Worm (Caenorhabditis elegans) whole organism, early embryonic: ENCODE data around the gene F42A10.9.

ENCODE experiments used
- B0310.2 ChIP-seq: sonication (generic microtip); optimal IDR thresholded peaks from 2 replicates; lab custom pipeline; 2016; ENCODE audit warnings: mild to moderate bottlenecking, missing genetic modification characterization, missing compliant biosample characterization
- F13C5.2 ChIP-seq: sonication (generic microtip); optimal IDR thresholded peaks from 2 replicates; lab custom pipeline; 2017; ENCODE audit warnings: mild to moderate bottlenecking, missing genetic modification characterization, inconsistent platforms, missing compliant biosample characterization
- aly-1 ChIP-seq: sonication (generic microtip); optimal IDR thresholded peaks from 2 replicates; lab custom pipeline; 2016; ENCODE audit warnings: missing genetic modification characterization, missing compliant biosample characterization
- ama-1 ChIP-seq: fragments of 150-350 bp; optimal IDR thresholded peaks from 2 replicates; lab custom pipeline; 2014
- ceh-13 ChIP-seq: fragments of 200-800 bp; sonication (Bioruptor generic); optimal IDR thresholded peaks from 2 replicates; lab custom pipeline; 2018; ENCODE audit warnings: mild to moderate bottlenecking, missing genetic modification characterization, missing compliant biosample characterization
- ceh-36 ChIP-seq: sonication (generic microtip); optimal IDR thresholded peaks from 2 replicates; lab custom pipeline; 2016; ENCODE audit warnings: missing genetic modification characterization, inconsistent platforms, missing compliant biosample characterization
- ets-7 ChIP-seq: sonication (generic microtip); optimal IDR thresholded peaks from 2 replicates; lab custom pipeline; 2016; ENCODE audit warnings: missing genotype, missing genetic modification characterization, missing compliant biosample characterization
- flt-1 ChIP-seq: fragments of 200-800 bp; sonication (Bioruptor generic); IDR thresholded peaks from 2 replicates; pipeline ENCODE4 v1.3.6; 2022; ENCODE audit warnings: missing genetic modification characterization, missing compliant biosample characterization
- hmbx-1 ChIP-seq: sonication (generic microtip); optimal IDR thresholded peaks from 2 replicates; lab custom pipeline; 2016; ENCODE audit warnings: mild to moderate bottlenecking, missing genetic modification characterization, missing compliant biosample characterization
- hmg-4 ChIP-seq: fragments of 200-800 bp; sonication (Bioruptor generic); optimal IDR thresholded peaks from 2 replicates; lab custom pipeline; 2018; ENCODE audit warnings: mild to moderate bottlenecking, missing genetic modification characterization, missing compliant biosample characterization
- hnd-1 ChIP-seq: sonication (generic microtip); optimal IDR thresholded peaks from 2 replicates; lab custom pipeline; 2016; ENCODE audit warnings: missing genetic modification characterization, missing compliant biosample characterization
- pes-1 ChIP-seq: fragments of 200-800 bp; sonication (Bioruptor generic); IDR thresholded peaks from 2 replicates; pipeline ENCODE4 v1.3.6; 2022; ENCODE audit warnings: missing genetic modification reagents, missing genetic modification characterization, missing compliant biosample characterization
- scrt-1 ChIP-seq: fragments of 200-800 bp; sonication (Bioruptor generic); IDR thresholded peaks from 2 replicates; pipeline ENCODE4 v1.3.6; 2022; ENCODE audit warnings: missing genetic modification characterization, missing compliant biosample characterization
- sea-1 ChIP-seq: fragments of 200-800 bp; sonication (Bioruptor generic); conservative IDR thresholded peaks from 2 replicates; pipeline ENCODE4 v1.3.6; 2022; ENCODE audit warnings: missing genetic modification characterization, missing compliant biosample characterization
- tbx-11 ChIP-seq: fragments of 200-800 bp; sonication (Bioruptor generic); IDR thresholded peaks from 2 replicates; pipeline ENCODE4 v1.3.6; 2022; ENCODE audit warnings: missing genetic modification characterization, missing compliant biosample characterization
- tbx-37 ChIP-seq: fragments of 200-800 bp; sonication (Bioruptor generic); conservative IDR thresholded peaks from 2 replicates; pipeline ENCODE4 v1.3.6; 2022; ENCODE audit warnings: missing genetic modification reagents, missing genetic modification characterization, missing compliant biosample characterization
- tra-4 ChIP-seq: sonication (generic microtip); optimal IDR thresholded peaks from 2 replicates; lab custom pipeline; 2017; ENCODE audit warnings: missing genetic modification characterization, missing compliant biosample characterization

The F42A10.9 gene

ce11 chrIII:6164253-6164971 lies at the start of gene F42A10.9:
Gene F42A10.9 (plus strand): TSS chrIII:6164573.
- TF ChIP-seq hnd-1 (tag; lab: Kevin White, UChicago) = no peak
- no peak for TF ChIP-seq tbx-37 (GFP tag; lab: Robert Waterston, UW)
- no peak for TF ChIP-seq flt-1
- no peak for TF ChIP-seq hmbx-1 (tag; lab: Kevin White, UChicago)
- no peak for TF ChIP-seq ceh-13 (GFP tag; lab: Kevin White, UChicago)
- TF ChIP-seq tbx-11 (GFP tag; lab: Robert Waterston, UW) = no peak
- TF ChIP-seq hmg-4 (GFP tag; lab: Kevin White, UChicago) = no peak
- TF ChIP-seq scrt-1 = no peak
- TF ChIP-seq ama-1 (lab: Kevin White, UChicago) = no peak
- TF ChIP-seq sea-1 (GFP tag; lab: Robert Waterston, UW) = no peak
- TF ChIP-seq B0310.2 (tag; lab: Kevin White, UChicago) = no peak
- no peak for TF ChIP-seq ets-7 (tag; lab: Kevin White, UChicago)
- no peak for TF ChIP-seq F13C5.2
- no peak for TF ChIP-seq tra-4 (tag; lab: Kevin White, UChicago)
- TF ChIP-seq pes-1 = no peak

DNA sequence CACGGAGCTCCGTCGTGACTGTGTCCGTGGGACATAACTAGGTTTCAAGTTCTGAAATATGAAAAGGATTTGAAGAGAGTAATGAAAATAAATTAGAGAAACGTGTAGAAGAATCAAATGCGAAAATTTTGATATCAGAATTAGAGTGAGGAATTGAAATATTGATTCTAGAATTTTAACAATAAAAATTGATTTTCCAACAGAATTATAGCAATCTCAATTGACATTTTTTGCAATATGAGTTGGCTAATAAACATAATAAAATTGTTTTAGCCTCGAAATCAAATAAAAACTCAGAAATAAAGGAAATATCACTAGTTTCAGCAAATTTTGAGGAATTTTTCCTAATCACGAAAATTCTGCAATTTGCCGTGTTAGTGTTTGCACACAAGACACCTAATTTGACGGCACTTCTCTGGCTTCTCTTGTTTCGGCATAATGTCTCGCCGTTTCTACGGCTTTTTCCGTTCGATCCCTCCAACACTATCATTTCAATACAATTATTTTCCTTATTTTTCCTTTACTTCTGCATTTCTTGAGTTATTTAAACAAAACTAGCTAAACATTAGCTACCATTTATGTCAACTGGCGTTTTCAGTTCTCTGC lies 48.0 kb upstream of the F42A10.9 start, which contains the start of gene nmt-1:
TSS of gene nmt-1 (minus strand) at position 51 of the 606 bp plus-strand sequence.
- TF ChIP-seq F13C5.2 (peak; percentile 41), hnd-1 (tag; lab: Kevin White, UChicago) (no peak), B0310.2 (tag; lab: Kevin White, UChicago) (no peak)

DNA sequence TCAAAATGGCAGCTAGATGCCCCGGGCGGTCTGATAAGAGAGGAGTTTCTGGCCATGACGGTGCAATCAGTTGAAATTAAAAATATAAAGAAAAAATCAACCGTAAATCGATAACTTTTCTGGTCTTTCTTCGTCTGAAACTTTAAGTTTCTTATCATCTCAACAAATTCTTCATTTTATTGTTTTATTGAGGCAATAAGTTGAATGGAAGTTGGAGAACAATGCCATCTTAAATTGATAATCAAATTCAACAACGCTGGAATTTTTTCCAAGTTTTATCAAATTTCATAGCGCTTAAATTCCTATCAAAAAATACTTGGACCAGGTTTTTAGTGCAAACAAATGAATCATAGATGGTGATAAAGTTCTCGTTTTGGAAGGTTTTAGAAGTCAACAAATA lies 47.4 kb upstream of the F42A10.9 start:
- no peak for TF ChIP-seq tra-4 (tag; lab: Kevin White, UChicago)

DNA sequence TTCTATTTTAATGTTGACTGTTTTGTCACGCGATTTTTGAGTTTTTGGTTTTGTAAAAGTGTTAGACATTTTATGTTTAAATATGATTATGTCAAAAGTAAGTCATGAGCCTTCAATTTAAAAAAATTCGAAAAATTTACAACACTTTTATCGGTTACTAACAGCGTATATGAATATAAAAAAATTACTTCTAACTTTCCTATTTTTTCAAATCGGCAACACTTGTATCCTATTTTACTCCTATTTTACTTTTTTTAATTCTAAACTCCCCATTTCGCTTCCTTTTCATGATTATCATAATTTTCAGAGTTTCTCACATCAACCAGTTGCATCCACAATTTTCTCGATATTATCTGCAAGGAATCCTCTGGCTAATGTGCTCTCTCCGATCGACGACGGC lies 46.1 kb upstream of the F42A10.9 start, which contains the start of gene kin-18:
TSS of gene kin-18 (plus strand) at position 301 of the 400 bp plus-strand sequence.
- TF ChIP-seq sea-1 (GFP tag; lab: Robert Waterston, UW) (no peak), tbx-11 (GFP tag; lab: Robert Waterston, UW) (no peak), hmg-4 (GFP tag; lab: Kevin White, UChicago) (no peak), tbx-37 (GFP tag; lab: Robert Waterston, UW) (no peak), ceh-13 (GFP tag; lab: Kevin White, UChicago) (no peak), hnd-1 (tag; lab: Kevin White, UChicago) (no peak), tra-4 (tag; lab: Kevin White, UChicago) (no peak), pes-1 (no peak), ets-7 (tag; lab: Kevin White, UChicago) (no peak), scrt-1 (no peak), hmbx-1 (tag; lab: Kevin White, UChicago) (no peak), aly-1 (tag; lab: Kevin White, UChicago) (no peak), B0310.2 (tag; lab: Kevin White, UChicago) (no peak), F13C5.2 (no peak)

- TF ChIP-seq hmbx-1 (tag; lab: Kevin White, UChicago) (no peak), F13C5.2 (no peak), B0310.2 (tag; lab: Kevin White, UChicago) (no peak), aly-1 (tag; lab: Kevin White, UChicago) (no peak), scrt-1 (no peak), hmg-4 (GFP tag; lab: Kevin White, UChicago) (no peak), pes-1 (no peak), tbx-37 (GFP tag; lab: Robert Waterston, UW) (no peak), tra-4 (tag; lab: Kevin White, UChicago) (no peak), tbx-11 (GFP tag; lab: Robert Waterston, UW) (no peak), flt-1 (no peak), hnd-1 (tag; lab: Kevin White, UChicago) (no peak), ceh-36 (tag; lab: Kevin White, UChicago) (no peak), sea-1 (GFP tag; lab: Robert Waterston, UW) (no peak), ama-1 (lab: Kevin White, UChicago) (no peak), ets-7 (tag; lab: Kevin White, UChicago) (no peak), ceh-13 (GFP tag; lab: Kevin White, UChicago) (no peak)
These were observed 43.4 kb upstream of the F42A10.9 start for ce11 chrIII:6120990-6121389.

ce11 chrIII:6123647-6124046 lies 40.7 kb upstream of the F42A10.9 start:
- no peak for TF ChIP-seq pes-1
- no peak for TF ChIP-seq hmg-4 (GFP tag; lab: Kevin White, UChicago)
- no peak for TF ChIP-seq hmbx-1 (tag; lab: Kevin White, UChicago)
- TF ChIP-seq ceh-36 (tag; lab: Kevin White, UChicago) = no peak

ce11 chrIII:6132068-6132467 lies 32.3 kb upstream of the F42A10.9 start:
- no peak for TF ChIP-seq tbx-37 (GFP tag; lab: Robert Waterston, UW)
- no peak for TF ChIP-seq hmg-4 (GFP tag; lab: Kevin White, UChicago)
- no peak for TF ChIP-seq tra-4 (tag; lab: Kevin White, UChicago)
- no peak for TF ChIP-seq ama-1 (lab: Kevin White, UChicago)
- no peak for TF ChIP-seq aly-1 (tag; lab: Kevin White, UChicago)
- TF ChIP-seq pes-1 = no peak
- TF ChIP-seq B0310.2 (tag; lab: Kevin White, UChicago) = no peak
- no peak for TF ChIP-seq ets-7 (tag; lab: Kevin White, UChicago)
- no peak for TF ChIP-seq F13C5.2
- no peak for TF ChIP-seq hmbx-1 (tag; lab: Kevin White, UChicago)
- no peak for TF ChIP-seq scrt-1
- TF ChIP-seq ceh-36 (tag; lab: Kevin White, UChicago) = no peak
- no peak for TF ChIP-seq flt-1
- no peak for TF ChIP-seq hnd-1 (tag; lab: Kevin White, UChicago)
- no peak for TF ChIP-seq tbx-11 (GFP tag; lab: Robert Waterston, UW)
- no peak for TF ChIP-seq sea-1 (GFP tag; lab: Robert Waterston, UW)
- no peak for TF ChIP-seq ceh-13 (GFP tag; lab: Kevin White, UChicago)
